Worm (Caenorhabditis elegans) whole organism, L3 larva: ENCODE results near the gene bath-15.

Experiments used
- R02D3.7 ChIP-seq: fragments of 150-350 bp; optimal IDR thresholded peaks from 2 replicates; lab custom pipeline; 2014; ENCODE audit warnings: missing biosample characterization, missing genetic modification characterization
- aly-2 ChIP-seq: fragments of 150-350 bp; optimal IDR thresholded peaks from 2 replicates; lab custom pipeline; 2014; ENCODE audit warnings: missing biosample characterization, missing genetic modification characterization
- ama-1 ChIP-seq: fragments of 150-350 bp; optimal IDR thresholded peaks from 2 replicates; lab custom pipeline; 2018
- ceh-16 ChIP-seq: sonication (generic microtip); optimal IDR thresholded peaks from 2 replicates; lab custom pipeline; 2017; ENCODE audit warnings: missing biosample characterization, missing genetic modification characterization
- ceh-28 ChIP-seq: fragments of 150-350 bp; optimal IDR thresholded peaks from 2 replicates; lab custom pipeline; 2014; ENCODE audit warnings: missing biosample characterization, missing genetic modification reagents, missing genetic modification characterization
- daf-12 ChIP-seq: fragments of 150-350 bp; optimal IDR thresholded peaks from 2 replicates; lab custom pipeline; 2014; ENCODE audit warnings: missing biosample characterization, missing genetic modification reagents, missing genetic modification characterization
- egl-5 ChIP-seq: fragments of 150-350 bp; optimal IDR thresholded peaks from 2 replicates; lab custom pipeline; 2017; ENCODE audit warnings: missing biosample characterization, missing genetic modification reagents, missing genetic modification characterization, inconsistent platforms
- elt-3 ChIP-seq, 3 experiments: fragments of 150-350 bp in 1 of 3; sonication (generic microtip) in 2 of 3; optimal IDR thresholded peaks; 2 replicates in 2 of 3; 4 replicates in 1 of 3; lab custom pipeline; 2014 to 2017; ENCODE audit warnings: missing biosample characterization in 3 of 3, missing genetic modification characterization in 3 of 3
- fkh-10 ChIP-seq: sonication (generic microtip); optimal IDR thresholded peaks from 2 replicates; lab custom pipeline; 2017; ENCODE audit warnings: missing biosample characterization, missing genetic modification reagents, missing genetic modification characterization
- fkh-2 ChIP-seq: fragments of 150-350 bp; optimal IDR thresholded peaks from 2 replicates; lab custom pipeline; 2014; ENCODE audit warnings: missing biosample characterization, missing genetic modification reagents, missing genetic modification characterization
- lin-15B ChIP-seq: fragments of 150-350 bp; optimal IDR thresholded peaks from 2 replicates; lab custom pipeline; 2014; ENCODE audit warnings: missing biosample characterization, missing genetic modification characterization
- lin-39 ChIP-seq: fragments of 150-350 bp; optimal IDR thresholded peaks from 2 replicates; lab custom pipeline; 2018; ENCODE audit warnings: missing biosample characterization, missing genetic modification reagents, missing genetic modification characterization
- lsy-12 ChIP-seq: sonication (generic microtip); optimal IDR thresholded peaks from 2 replicates; lab custom pipeline; 2016; ENCODE audit warnings: mild to moderate bottlenecking, missing genetic modification characterization, missing compliant biosample characterization
- mdl-1 ChIP-seq: fragments of 150-350 bp; optimal IDR thresholded peaks from 2 replicates; lab custom pipeline; 2014; ENCODE audit warnings: missing biosample characterization, missing genetic modification characterization
- mml-1 ChIP-seq: fragments of 150-350 bp; sonication (generic microtip); optimal IDR thresholded peaks from 3 replicates; lab custom pipeline; 2014; ENCODE audit warnings: missing biosample characterization, missing genetic modification characterization
- nfya-1 ChIP-seq: sonication (generic microtip); optimal IDR thresholded peaks from 2 replicates; lab custom pipeline; 2017; ENCODE audit warnings: missing genetic modification characterization, mild to moderate bottlenecking, missing compliant biosample characterization, antibody characterized with exemption, moderate library complexity; ENCODE audit not compliant: insufficient read depth
- nhr-11 ChIP-seq: fragments of 150-350 bp; optimal IDR thresholded peaks from 2 replicates; lab custom pipeline; 2014; ENCODE audit warnings: missing biosample characterization, missing genetic modification characterization
- nhr-12 ChIP-seq: fragments of 150-350 bp; optimal IDR thresholded peaks from 2 replicates; lab custom pipeline; 2014; ENCODE audit warnings: missing biosample characterization, missing genetic modification characterization
- nhr-23 ChIP-seq: fragments of 150-350 bp; optimal IDR thresholded peaks from 2 replicates; lab custom pipeline; 2014; ENCODE audit warnings: missing biosample characterization, missing genetic modification reagents, missing genetic modification characterization
- nhr-237 ChIP-seq: fragments of 150-350 bp; optimal IDR thresholded peaks from 2 replicates; lab custom pipeline; 2014; ENCODE audit warnings: missing biosample characterization, missing genetic modification characterization
- nhr-25 ChIP-seq: sonication (generic microtip); optimal IDR thresholded peaks from 2 replicates; lab custom pipeline; 2017; ENCODE audit warnings: missing biosample characterization, missing genetic modification characterization
- nhr-28 ChIP-seq: fragments of 150-350 bp; optimal IDR thresholded peaks from 2 replicates; lab custom pipeline; 2014; ENCODE audit warnings: missing biosample characterization, missing genetic modification characterization
- nhr-67 ChIP-seq: fragments of 150-350 bp; optimal IDR thresholded peaks from 2 replicates; lab custom pipeline; 2014; ENCODE audit warnings: missing biosample characterization, missing genetic modification characterization
- pqm-1 ChIP-seq: fragments of 150-350 bp; optimal IDR thresholded peaks from 2 replicates; lab custom pipeline; 2017; ENCODE audit warnings: missing biosample characterization, missing genetic modification characterization, inconsistent platforms
- snpc-4 ChIP-seq: fragments of 150-350 bp; optimal IDR thresholded peaks from 2 replicates; lab custom pipeline; 2014; ENCODE audit warnings: missing biosample characterization, missing genetic modification characterization
- unc-62 ChIP-seq: fragments of 150-350 bp; sonication (generic microtip); optimal IDR thresholded peaks from 4 replicates; lab custom pipeline; 2014; ENCODE audit warnings: missing biosample characterization, missing genetic modification reagents, missing genetic modification characterization
- zag-1 ChIP-seq: fragments of 150-350 bp; optimal IDR thresholded peaks from 2 replicates; lab custom pipeline; 2014; ENCODE audit warnings: missing biosample characterization, missing genetic modification characterization
- ztf-11 ChIP-seq: fragments of 150-350 bp; optimal IDR thresholded peaks from 2 replicates; lab custom pipeline; 2014; ENCODE audit warnings: missing biosample characterization, missing genetic modification characterization
- ztf-4 ChIP-seq: fragments of 150-350 bp; optimal IDR thresholded peaks from 2 replicates; lab custom pipeline; 2014; ENCODE audit warnings: missing biosample characterization, missing genetic modification characterization

The bath-15 gene

DNA sequence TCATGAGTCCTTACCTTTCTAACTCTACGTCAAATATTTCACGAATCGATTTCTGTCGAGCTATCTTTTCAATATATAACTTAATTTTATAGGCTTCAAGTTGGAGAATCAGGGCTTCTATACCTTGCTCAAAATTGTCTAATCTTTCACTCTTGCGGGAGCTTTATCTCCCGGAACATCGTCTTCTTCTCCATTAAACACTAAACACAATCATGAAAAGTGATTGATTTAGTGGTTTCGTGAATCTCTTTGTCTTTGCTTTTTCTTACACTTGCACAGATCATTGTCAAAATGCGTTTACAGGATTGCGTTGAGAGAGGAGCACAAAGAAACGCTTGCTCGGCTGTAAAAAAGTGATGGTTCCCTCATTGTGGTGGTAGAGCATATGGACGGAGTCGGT lies 12.6 kb upstream of the bath-15 start:
- no peak for TF ChIP-seq daf-12 (tag; lab: Kevin White, UChicago)
- no peak for TF ChIP-seq R02D3.7 (tag; lab: Kevin White, UChicago)
- TF ChIP-seq mml-1 (tag; lab: Kevin White, UChicago), result no peak
- no peak for TF ChIP-seq fkh-10
- no peak for TF ChIP-seq pqm-1 (tag; lab: Kevin White, UChicago)

DNA sequence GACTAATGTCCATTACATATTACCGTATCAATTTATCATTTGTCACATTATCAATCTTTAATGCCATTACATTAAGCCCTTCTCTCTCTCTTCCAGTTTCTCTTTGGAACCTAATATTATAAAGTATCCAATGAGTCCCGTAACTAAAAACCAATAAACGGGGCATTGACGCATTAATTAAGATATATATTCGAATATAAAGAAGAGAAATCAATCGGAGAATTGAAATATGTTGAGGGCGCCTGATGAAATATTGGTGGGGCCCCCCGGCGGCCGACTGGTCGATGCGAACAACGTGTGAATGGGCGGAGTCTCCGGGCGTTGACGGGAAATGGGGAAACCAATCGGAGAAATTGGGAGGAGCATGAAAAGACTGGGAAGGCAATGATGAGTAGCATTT lies 8.4 kb upstream of the bath-15 start:
- TF ChIP-seq unc-62 (GFP tag; lab: Kevin White, UChicago) (peak; percentile 24), aly-2 (tag; lab: Kevin White, UChicago) (no peak), lin-39 (tag; lab: Kevin White, UChicago) (peak; percentile 32), nfya-1 (peak; percentile 94), ztf-4 (tag; lab: Kevin White, UChicago) (no peak), nhr-11 (tag; lab: Kevin White, UChicago) (no peak), ztf-11 (tag; lab: Kevin White, UChicago) (no peak), nhr-28 (tag; lab: Kevin White, UChicago) (no peak), lsy-12 (tag; lab: Kevin White, UChicago) (peak; percentile 9), snpc-4 (tag; lab: Kevin White, UChicago) (no peak), nhr-67 (tag; lab: Kevin White, UChicago) (no peak), egl-5 (tag; lab: Kevin White, UChicago) (peak; percentile 83)

DNA sequence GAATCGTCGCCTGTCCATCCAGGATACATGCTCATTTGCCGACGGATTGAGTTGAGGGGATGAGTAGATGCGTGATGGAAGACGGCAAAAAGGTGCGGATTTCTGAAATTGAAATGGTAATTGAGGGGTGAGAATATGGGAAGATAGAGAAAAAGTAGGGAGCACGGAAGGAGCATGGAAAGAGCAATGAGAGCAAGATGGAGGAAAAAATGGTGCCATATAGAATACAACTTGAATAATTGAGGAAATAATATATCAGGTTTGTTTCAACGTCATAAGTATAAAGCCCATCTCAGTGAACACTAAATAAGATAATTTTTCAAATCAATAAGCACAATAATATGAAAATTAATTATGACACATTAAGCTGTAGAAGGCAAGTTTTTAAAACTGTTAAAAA lies 7.5 kb upstream of the bath-15 start, which contains the start of gene mab-5:
Gene mab-5, minus strand, starts transcription at position 101 of the 400 bp plus-strand sequence.
- TF ChIP-seq R02D3.7 (tag; lab: Kevin White, UChicago) (no peak), ztf-4 (tag; lab: Kevin White, UChicago) (no peak), lin-15B (tag; lab: Kevin White, UChicago) (no peak), ama-1 (lab: Kevin White, UChicago) (no peak), lsy-12 (tag; lab: Kevin White, UChicago) (no peak), ceh-16 (tag; lab: Kevin White, UChicago) (no peak)

DNA sequence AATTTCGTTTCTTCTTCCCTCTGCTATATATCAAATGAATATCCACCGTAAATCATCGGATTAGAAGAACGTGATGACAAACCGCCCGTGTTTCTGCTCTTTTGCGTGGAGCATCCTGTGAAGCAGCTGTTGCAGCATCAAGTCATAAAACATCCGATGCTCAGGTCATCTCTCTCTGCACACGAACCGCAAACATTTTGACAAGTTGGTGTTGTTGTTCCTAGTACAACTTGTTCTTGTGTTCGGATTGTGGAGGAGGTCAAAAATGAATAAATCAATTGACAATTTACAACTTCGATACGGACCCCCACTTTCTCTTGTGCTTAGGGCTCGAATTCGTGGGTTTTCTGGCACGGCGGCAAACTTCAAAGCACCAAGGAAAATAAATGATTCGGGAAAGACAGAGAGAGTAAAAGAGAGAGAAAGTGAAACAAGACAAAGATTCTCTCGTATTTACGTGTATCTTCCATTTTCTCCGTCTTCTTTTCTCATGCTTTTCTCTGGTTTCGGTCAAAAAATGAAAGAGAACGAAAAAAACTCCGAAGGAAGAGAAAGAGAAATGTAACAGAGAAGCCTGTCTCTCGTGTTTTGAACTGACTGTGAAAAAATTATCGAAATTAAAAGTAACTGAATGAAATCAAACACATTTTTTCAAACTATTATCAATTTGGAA lies 4.9 kb upstream of the bath-15 start:
- peak; percentile 5 for TF ChIP-seq nfya-1
- peak; percentile 17 for TF ChIP-seq lin-39 (tag; lab: Kevin White, UChicago)
- no peak for TF ChIP-seq ceh-28 (tag; lab: Kevin White, UChicago)

DNA sequence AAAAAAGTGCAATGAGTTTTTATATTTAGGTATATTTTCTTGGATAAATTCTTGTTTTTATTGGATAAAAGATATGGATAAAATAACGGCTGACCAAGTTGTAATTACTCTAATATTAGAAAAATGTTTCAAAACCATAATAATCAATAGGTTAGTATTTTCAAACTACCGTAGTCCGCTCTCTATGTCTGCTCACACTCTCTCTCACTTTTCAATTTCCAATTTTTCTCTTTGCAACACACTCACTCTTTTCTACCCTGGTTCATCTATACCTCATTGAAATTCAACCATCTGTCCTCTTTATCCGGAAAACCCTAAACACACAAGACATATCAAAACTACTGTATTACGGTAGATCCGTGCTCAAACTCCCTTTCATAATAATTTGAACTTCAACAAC lies 3.5 kb upstream of the bath-15 start:
- TF ChIP-seq nfya-1 (peak; percentile 19), nhr-23 (tag; lab: Kevin White, UChicago) (no peak), nhr-12 (tag; lab: Kevin White, UChicago) (no peak), ztf-11 (tag; lab: Kevin White, UChicago) (no peak)

DNA sequence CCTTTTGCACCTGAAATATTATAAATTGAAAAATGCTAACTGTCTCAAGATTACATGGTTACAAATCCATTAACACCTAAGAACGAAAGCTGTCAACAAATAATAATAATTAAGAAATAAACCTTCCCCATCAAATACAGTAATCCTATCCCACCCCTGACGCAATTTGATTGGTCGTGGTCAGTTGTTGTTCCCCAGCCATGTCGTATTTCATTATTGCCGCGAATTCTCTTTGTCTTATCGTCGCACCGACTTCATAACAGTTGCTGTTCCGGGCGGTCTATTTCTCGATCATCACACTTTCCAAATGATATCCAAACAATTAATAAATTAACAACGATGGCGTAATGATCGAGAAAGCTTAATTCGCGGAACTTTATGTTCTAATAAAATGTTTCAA lies 2.7 kb upstream of the bath-15 start:
- TF ChIP-seq nfya-1 (peak; percentile 96), fkh-2 (tag; lab: Kevin White, UChicago) (no peak), egl-5 (tag; lab: Kevin White, UChicago) (peak; percentile 31)

DNA sequence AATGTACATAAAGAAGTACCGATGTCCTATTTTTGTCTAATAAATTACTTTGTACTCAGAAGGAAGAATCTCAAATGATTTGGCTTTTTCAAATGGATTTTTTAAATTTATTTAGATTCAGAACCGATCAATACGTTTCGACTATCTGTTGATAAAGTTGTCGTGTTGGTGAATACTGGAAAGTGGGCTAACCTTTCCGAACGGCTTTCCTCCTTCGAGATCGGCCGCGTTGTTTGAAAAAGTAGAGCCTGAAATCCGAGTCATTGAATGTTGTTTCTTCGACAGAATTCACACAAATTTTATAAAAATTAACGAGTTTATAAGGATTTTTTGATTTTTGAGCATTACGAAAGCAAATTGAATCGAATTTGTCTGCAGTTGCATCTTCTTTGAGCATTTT lies 2.0 kb downstream of the bath-15 start:
- TF ChIP-seq ztf-11 (tag; lab: Kevin White, UChicago) (no peak), elt-3 (tag; optimal IDR thresholded peaks at IDR 0.05; lab: Kevin White, UChicago) (no peak), nhr-237 (tag; lab: Kevin White, UChicago) (no peak), nhr-25 (tag; lab: Kevin White, UChicago) (no peak), zag-1 (tag; lab: Kevin White, UChicago) (no peak), mdl-1 (no peak), snpc-4 (tag; lab: Kevin White, UChicago) (no peak)
